Worm (Caenorhabditis elegans): Measurements from ENCODE around the gene BE10.1.

Gene BE10.1

DNA sequence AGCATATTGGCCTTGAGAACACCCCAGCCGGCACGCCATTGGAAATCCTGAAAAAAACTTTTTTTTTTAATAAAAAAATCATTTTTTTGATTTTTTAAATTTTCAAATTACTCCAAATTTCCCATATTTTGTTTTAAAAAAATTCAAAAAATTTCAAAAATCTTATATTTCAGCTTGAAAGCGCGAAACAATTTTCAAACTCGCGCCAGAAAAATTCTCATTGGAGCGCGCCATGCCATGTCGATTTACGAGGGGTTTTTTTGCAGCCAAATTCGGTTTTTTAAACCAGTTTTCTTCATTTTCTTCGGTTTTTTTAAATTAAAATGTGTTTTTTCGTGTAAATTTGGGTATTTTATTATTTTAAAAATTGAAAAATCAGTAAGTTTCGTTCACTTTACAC, 29.8 kb upstream of the BE10.1 start (continued):
- no peak for TF ChIP-seq Y95B8A.8 (GFP tag; IDR thresholded peaks at IDR 0.05)
- TF ChIP-seq F22D6.2 (tag; optimal IDR thresholded peaks at IDR 0.05) = no peak
- TF ChIP-seq madf-8 (GFP tag; conservative IDR thresholded peaks at IDR 0.05) = peak; percentile 46; the same call in 1 of the 2 replicates
- TF ChIP-seq Y53G8AR.9 (GFP tag; conservative IDR thresholded peaks at IDR 0.05) = no peak
- no peak for TF ChIP-seq fkh-3 (tag; optimal IDR thresholded peaks at IDR 0.05)
- peak; percentile 18; the same call in 1 of the 2 replicates for TF ChIP-seq attf-3 (GFP tag; conservative IDR thresholded peaks at IDR 0.05)
- TF ChIP-seq hlh-12 (tag; optimal IDR thresholded peaks at IDR 0.05) = no peak
- 0 out of 2 replicates have a peak, but pooled peaks have one; percentile 16 for TF ChIP-seq mcd-1 (GFP tag; IDR thresholded peaks at IDR 0.05)
- TF ChIP-seq hlh-26 (GFP tag; conservative IDR thresholded peaks at IDR 0.05) = no peak
- TF ChIP-seq dpl-1 (GFP tag; optimal IDR thresholded peaks at IDR 0.05) = peak; percentile 27
- peak; percentile 61 for TF ChIP-seq lin-54 (GFP tag; optimal IDR thresholded peaks at IDR 0.05)
- no peak for TF ChIP-seq dox-1 (GFP tag; IDR thresholded peaks at IDR 0.05)
- peak; percentile 64 for TF ChIP-seq ceh-91 (GFP tag; IDR thresholded peaks at IDR 0.05)
- peak; percentile 21 for TF ChIP-seq lsl-1 (GFP tag; optimal IDR thresholded peaks at IDR 0.05)

- peak; percentile 90 for TF ChIP-seq attf-3 (GFP tag; conservative IDR thresholded peaks at IDR 0.05)
- TF ChIP-seq unc-130 (GFP tag; optimal IDR thresholded peaks at IDR 0.05) = no peak
Measured at ce11 chrIII:12818050-12818738, 28.9 kb upstream of the BE10.1 start, which contains the start of gene arx-5. Gene arx-5, minus strand, starts transcription at chrIII:12818100.

DNA sequence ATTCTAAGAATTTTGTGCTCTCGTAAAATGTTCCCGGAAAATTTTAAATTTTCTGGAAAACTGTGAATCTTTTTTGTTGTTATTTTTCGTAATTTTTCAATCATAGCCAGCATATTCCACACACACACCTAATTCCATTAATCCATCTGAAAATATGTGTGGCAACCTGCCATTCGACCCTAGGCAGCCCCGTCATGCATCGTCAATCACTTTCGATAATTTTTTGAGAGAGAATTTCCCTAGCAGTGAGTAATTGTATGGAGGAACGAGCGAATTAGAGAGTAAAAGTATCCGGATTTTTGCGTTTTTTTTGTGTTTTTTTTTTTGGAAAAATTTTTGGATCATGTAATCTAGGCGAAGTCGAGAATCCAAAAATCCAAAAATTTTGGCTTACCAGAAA, 23.9 kb upstream of the BE10.1 start, which contains the start of gene BE10.4:
TSS of gene BE10.4 (plus strand) at position 301 of the 400 bp plus-strand sequence.
- TF ChIP-seq F49E8.2 (tag; optimal IDR thresholded peaks at IDR 0.05; ENCODE audit: insufficient read depth) (no peak), hlh-12 (tag; optimal IDR thresholded peaks at IDR 0.05) (no peak), dox-1 (GFP tag; IDR thresholded peaks at IDR 0.05) (no peak), ztf-26 (tag; optimal IDR thresholded peaks at IDR 0.05) (no peak), ceh-79 (tag; optimal IDR thresholded peaks at IDR 0.05) (no peak), lin-54 (GFP tag; optimal IDR thresholded peaks at IDR 0.05) (no peak), lag-1 (GFP tag; IDR thresholded peaks at IDR 0.05) (no peak), egrh-3 (GFP tag; IDR thresholded peaks at IDR 0.05) (no peak), madf-6 (GFP tag; IDR thresholded peaks at IDR 0.05) (no peak), madf-10 (tag; optimal IDR thresholded peaks at IDR 0.05) (no peak), attf-3 (GFP tag; conservative IDR thresholded peaks at IDR 0.05) (no peak), hsf-1 (GFP tag; IDR thresholded peaks at IDR 0.05) (no peak), T26A5.8 (tag; optimal IDR thresholded peaks at IDR 0.05) (no peak), repo-1 (tag; optimal IDR thresholded peaks at IDR 0.05) (no peak)

DNA sequence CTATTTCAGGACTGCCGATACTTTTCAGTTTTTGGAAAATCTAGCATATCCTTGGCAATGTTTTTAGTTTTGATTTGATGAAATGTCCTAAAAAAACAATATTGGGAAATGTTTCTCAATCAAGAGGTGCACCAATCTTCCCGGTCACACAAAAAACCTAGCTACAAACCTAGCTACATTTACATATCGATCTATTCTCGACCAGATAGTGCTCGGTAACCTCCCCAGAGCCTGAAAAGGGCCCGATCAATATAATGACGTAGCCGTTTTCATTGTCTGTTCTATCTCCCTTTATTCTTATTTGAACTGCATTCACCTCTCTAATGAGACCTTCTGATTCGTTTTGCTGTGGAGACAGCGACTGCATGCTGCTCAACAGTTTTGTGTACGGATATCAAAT, 18.4 kb upstream of the BE10.1 start, which contains the start of gene BE10.3:
TSS of gene BE10.3 (plus strand) at position 301 of the 400 bp plus-strand sequence.
- TF ChIP-seq hmg-20 (GFP tag; IDR thresholded peaks at IDR 0.05) (no peak), unc-62 (GFP tag; optimal IDR thresholded peaks at IDR 0.05) (no peak), egrh-3 (GFP tag; IDR thresholded peaks at IDR 0.05) (no peak), B0035.1 (tag; optimal IDR thresholded peaks at IDR 0.05) (no peak)

ce11 chrIII:12806712-12807111, 17.4 kb upstream of the BE10.1 start, which contains the start of gene BE10.5:
Gene BE10.5, minus strand, starts transcription at chrIII:12806812.
- TF ChIP-seq ztf-25 (GFP tag; IDR thresholded peaks at IDR 0.05) (no peak), let-607 (tag; optimal IDR thresholded peaks at IDR 0.05) (no peak), let-526 (GFP tag; IDR thresholded peaks at IDR 0.05) (no peak), ceh-79 (tag; optimal IDR thresholded peaks at IDR 0.05) (no peak), xnd-1 (tag; optimal IDR thresholded peaks at IDR 0.05) (no peak), snpc-3.4 (tag; optimal IDR thresholded peaks at IDR 0.05) (no peak)
